Fruit fly (Drosophila melanogaster) whole organism, embryonic: Measurements from ENCODE around the gene CSN5.

Source experiments
- CG11398 ChIP-seq: fragments of 200-800 bp; sonication (Bioruptor generic); optimal IDR thresholded peaks from 2 replicates; lab custom pipeline; 2016; ENCODE audit warnings: missing biosample characterization, missing genetic modification characterization
- CG11504 ChIP-seq: fragments of 200-800 bp; sonication (Bioruptor generic); optimal IDR thresholded peaks from 3 replicates; lab custom pipeline; 2019; ENCODE audit warnings: missing biosample characterization, mild to moderate bottlenecking, missing genetic modification characterization, moderate library complexity
- CG12744 ChIP-seq: fragments of 200-800 bp; sonication (Bioruptor generic); optimal IDR thresholded peaks from 2 replicates; lab custom pipeline; 2016; ENCODE audit warnings: missing biosample characterization, missing genetic modification characterization
- CG14050 ChIP-seq: fragments of 200-800 bp; sonication (Bioruptor generic); IDR thresholded peaks from 3 replicates; pipeline ENCODE4 v1.3.6; 2022; ENCODE audit warnings: missing biosample characterization, missing genetic modification characterization
- CG15011 ChIP-seq: fragments of 200-800 bp; sonication (Bioruptor generic); optimal IDR thresholded peaks from 3 replicates; lab custom pipeline; 2018; ENCODE audit warnings: missing biosample characterization, mild to moderate bottlenecking, missing genetic modification characterization
- CG1529 ChIP-seq: fragments of 200-800 bp; sonication (Bioruptor generic); optimal IDR thresholded peaks from 3 replicates; lab custom pipeline; 2018; ENCODE audit warnings: missing biosample characterization, missing genetic modification characterization
- CG17361 ChIP-seq: fragments of 200-800 bp; sonication (Bioruptor generic); IDR thresholded peaks from 3 replicates; pipeline ENCODE4 v1.3.6; 2022; ENCODE audit warnings: missing biosample characterization, missing genetic modification characterization
- CG17829 ChIP-seq: fragments of 200-800 bp; optimal IDR thresholded peaks from 2 replicates; lab custom pipeline; 2019; ENCODE audit warnings: missing biosample characterization, mild to moderate bottlenecking, missing genetic modification characterization, moderate library complexity
- CG18599 ChIP-seq: fragments of 200-800 bp; sonication (Bioruptor generic); optimal IDR thresholded peaks from 3 replicates; lab custom pipeline; 2017; ENCODE audit warnings: missing biosample characterization, missing genetic modification characterization, mild to moderate bottlenecking, moderate library complexity, missing genetic modification reagents
- CG2116 ChIP-seq: fragments of 200-800 bp; sonication (Bioruptor generic); optimal IDR thresholded peaks from 3 replicates; lab custom pipeline; 2018; ENCODE audit warnings: missing biosample characterization, mild to moderate bottlenecking, missing genetic modification characterization
- CG2120 ChIP-seq: fragments of 200-800 bp; sonication (Bioruptor generic); optimal IDR thresholded peaks from 3 replicates; lab custom pipeline; 2016; ENCODE audit warnings: missing biosample characterization, missing genetic modification characterization
- CG2129 ChIP-seq: fragments of 200-800 bp; sonication (Bioruptor generic); IDR thresholded peaks from 2 replicates; pipeline ENCODE4 v1.3.6; 2022; ENCODE audit warnings: missing biosample characterization, missing genetic modification characterization; ENCODE audit not compliant: partially characterized antibody
- CG2712 ChIP-seq: fragments of 200-800 bp; optimal IDR thresholded peaks from 3 replicates; lab custom pipeline; 2019; ENCODE audit warnings: missing biosample characterization, mild to moderate bottlenecking, missing genetic modification characterization, moderate library complexity
- CG33213 ChIP-seq: fragments of 200-800 bp; sonication (Bioruptor generic); optimal IDR thresholded peaks from 3 replicates; lab custom pipeline; 2016; ENCODE audit warnings: missing biosample characterization, missing genetic modification characterization
- CG6272 ChIP-seq: fragments of 200-800 bp; sonication (Bioruptor generic); IDR thresholded peaks from 2 replicates; pipeline ENCODE4 v1.3.6; 2022; ENCODE audit warnings: missing biosample characterization, missing genetic modification characterization
- CG6791 ChIP-seq: fragments of 200-800 bp; sonication (Bioruptor generic); IDR thresholded peaks from 3 replicates; pipeline ENCODE4 v1.3.6; 2022; ENCODE audit warnings: missing biosample characterization, missing genetic modification characterization; ENCODE audit not compliant: partially characterized antibody
- CG7786 ChIP-seq: fragments of 200-800 bp; sonication (Bioruptor generic); optimal IDR thresholded peaks from 2 replicates; lab custom pipeline; 2016; ENCODE audit warnings: missing biosample characterization, missing genetic modification characterization
- CG9727 ChIP-seq: fragments of 200-800 bp; sonication (Bioruptor generic); optimal IDR thresholded peaks from 3 replicates; lab custom pipeline; 2017; ENCODE audit warnings: missing biosample characterization, mild to moderate bottlenecking, missing genetic modification characterization
- CrebB ChIP-seq: fragments of 200-800 bp; sonication (Bioruptor generic); optimal IDR thresholded peaks from 3 replicates; lab custom pipeline; 2018; ENCODE audit warnings: missing biosample characterization, mild to moderate bottlenecking, missing genetic modification characterization
- D19A ChIP-seq: fragments of 200-800 bp; optimal IDR thresholded peaks from 3 replicates; lab custom pipeline; 2019; ENCODE audit warnings: missing biosample characterization, mild to moderate bottlenecking, missing genetic modification characterization, moderate library complexity
- D19B ChIP-seq: fragments of 200-800 bp; sonication (Bioruptor generic); optimal IDR thresholded peaks from 2 replicates; lab custom pipeline; 2017; ENCODE audit warnings: missing biosample characterization, mild to moderate bottlenecking, missing genetic modification characterization
- Dll ChIP-seq: fragments of 200-800 bp; sonication (Bioruptor generic); IDR thresholded peaks from 4 replicates; pipeline ENCODE4 v1.3.6; 2022; ENCODE audit warnings: missing biosample characterization, missing genetic modification characterization; ENCODE audit not compliant: partially characterized antibody
- Dp ChIP-seq: fragments of 200-800 bp; sonication (Bioruptor generic); optimal IDR thresholded peaks from 2 replicates; lab custom pipeline; 2018; ENCODE audit warnings: missing biosample characterization, mild to moderate bottlenecking, missing genetic modification characterization, moderate library complexity
- E2f1 ChIP-seq: fragments of 200-800 bp; sonication (Bioruptor generic); IDR thresholded peaks from 2 replicates; pipeline ENCODE4 v1.3.6; 2022; ENCODE audit warnings: missing biosample characterization, missing genetic modification characterization
- Ets97D ChIP-seq: fragments of 200-800 bp; sonication (Bioruptor generic); optimal IDR thresholded peaks from 3 replicates; lab custom pipeline; 2016; ENCODE audit warnings: missing biosample characterization, missing genetic modification characterization
- NK7.1 ChIP-seq: fragments of 200-800 bp; sonication (Bioruptor generic); optimal IDR thresholded peaks from 3 replicates; lab custom pipeline; 2016; ENCODE audit warnings: missing biosample characterization, missing genetic modification characterization
- Sin3A ChIP-seq: fragments of >200 bp; optimal IDR thresholded peaks from 2 replicates; lab custom pipeline; 2018
- Sry-δ ChIP-seq: fragments of 200-800 bp; sonication (Bioruptor generic); optimal IDR thresholded peaks from 2 replicates; lab custom pipeline; 2016; ENCODE audit warnings: missing biosample characterization, missing genetic modification characterization
- Stat92E ChIP-seq, 3 experiments: fragments of >200 bp in 2 of 3; fragments of 200-800 bp in 1 of 3; sonication (Bioruptor generic) in 1 of 3; optimal IDR thresholded peaks; 2 replicates each; lab custom pipeline; 2017 to 2019; ENCODE audit warnings: missing biosample characterization in 3 of 3, missing genetic modification characterization in 3 of 3, mild to moderate bottlenecking in 1 of 3, moderate library complexity in 1 of 3
- abd-A ChIP-seq: fragments of 200-800 bp; sonication (Bioruptor generic); optimal IDR thresholded peaks from 3 replicates; lab custom pipeline; 2019; ENCODE audit warnings: missing biosample characterization, mild to moderate bottlenecking, missing genetic modification characterization, moderate library complexity
- ash1 ChIP-seq: fragments of 200-800 bp; sonication (Bioruptor generic); optimal IDR thresholded peaks from 2 replicates; lab custom pipeline; 2018; ENCODE audit warnings: missing biosample characterization, mild to moderate bottlenecking, missing genetic modification characterization
- bcd ChIP-seq: fragments of 200-800 bp; sonication (Bioruptor generic); optimal IDR thresholded peaks from 2 replicates; lab custom pipeline; 2017; ENCODE audit warnings: missing biosample characterization, mild to moderate bottlenecking, missing genetic modification characterization
- bowl ChIP-seq: fragments of 200-800 bp; sonication (Bioruptor generic); IDR thresholded peaks from 2 replicates; pipeline ENCODE4 v1.3.6; 2022; ENCODE audit warnings: missing biosample characterization, missing genetic modification characterization
- chinmo ChIP-seq: fragments of 200-800 bp; sonication (Bioruptor generic); IDR thresholded peaks from 4 replicates; pipeline ENCODE4 v1.3.6; 2022; ENCODE audit warnings: missing biosample characterization, missing genetic modification characterization; ENCODE audit not compliant: partially characterized antibody
- crc ChIP-seq: fragments of 200-800 bp; sonication (Bioruptor generic); optimal IDR thresholded peaks from 2 replicates; lab custom pipeline; 2016; ENCODE audit warnings: missing biosample characterization, missing genetic modification characterization
- croc ChIP-seq: fragments of 200-800 bp; sonication (Bioruptor generic); conservative IDR thresholded peaks from 3 replicates; pipeline ENCODE4 v1.3.6; 2022; ENCODE audit warnings: missing biosample characterization, missing genetic modification characterization
- dm ChIP-seq: fragments of 200-800 bp; sonication (Bioruptor generic); optimal IDR thresholded peaks from 3 replicates; lab custom pipeline; 2016; ENCODE audit warnings: missing biosample characterization, missing genetic modification characterization
- gsb-n ChIP-seq: fragments of 200-800 bp; sonication (Bioruptor generic); optimal IDR thresholded peaks from 3 replicates; lab custom pipeline; 2018; ENCODE audit warnings: missing biosample characterization, mild to moderate bottlenecking, missing genetic modification characterization
- luna ChIP-seq: fragments of 200-800 bp; sonication (Bioruptor generic); optimal IDR thresholded peaks from 2 replicates; lab custom pipeline; 2016; ENCODE audit warnings: missing biosample characterization, missing genetic modification characterization
- nmo ChIP-seq: fragments of 200-800 bp; sonication (Bioruptor generic); optimal IDR thresholded peaks from 2 replicates; lab custom pipeline; 2018; ENCODE audit warnings: missing biosample characterization, mild to moderate bottlenecking, missing genetic modification characterization, moderate library complexity
- phol ChIP-seq: fragments of 200-800 bp; sonication (Bioruptor generic); optimal IDR thresholded peaks from 3 replicates; lab custom pipeline; 2018; ENCODE audit warnings: missing biosample characterization, mild to moderate bottlenecking, missing genetic modification characterization, moderate library complexity
- pita ChIP-seq: fragments of 200-800 bp; sonication (Bioruptor generic); optimal IDR thresholded peaks from 2 replicates; lab custom pipeline; 2017; ENCODE audit warnings: missing biosample characterization, mild to moderate bottlenecking, missing genetic modification characterization
- pnt ChIP-seq: fragments of 200-800 bp; sonication (Bioruptor generic); optimal IDR thresholded peaks from 3 replicates; lab custom pipeline; 2016; ENCODE audit warnings: missing biosample characterization, missing genetic modification characterization
- run ChIP-seq: fragments of 200-800 bp; sonication (Bioruptor generic); optimal IDR thresholded peaks from 3 replicates; lab custom pipeline; 2018; ENCODE audit warnings: missing biosample characterization, mild to moderate bottlenecking, missing genetic modification characterization
- salm ChIP-seq: fragments of 200-800 bp; sonication (Bioruptor generic); optimal IDR thresholded peaks from 2 replicates; lab custom pipeline; 2018; ENCODE audit warnings: missing biosample characterization, mild to moderate bottlenecking, missing genetic modification characterization
- tin ChIP-seq: fragments of 200-800 bp; sonication (Bioruptor generic); optimal IDR thresholded peaks from 3 replicates; lab custom pipeline; 2016; ENCODE audit warnings: missing biosample characterization, missing genetic modification characterization
- trem ChIP-seq: fragments of 200-800 bp; optimal IDR thresholded peaks from 3 replicates; lab custom pipeline; 2019; ENCODE audit warnings: missing biosample characterization, mild to moderate bottlenecking, missing genetic modification characterization, moderate library complexity
- unc-4 ChIP-seq: fragments of 200-800 bp; sonication (Bioruptor generic); IDR thresholded peaks from 2 replicates; pipeline ENCODE4 v1.3.6; 2022; ENCODE audit warnings: missing biosample characterization, missing genetic modification characterization; ENCODE audit not compliant: partially characterized antibody
- vvl ChIP-seq: fragments of 200-800 bp; sonication (Bioruptor generic); IDR thresholded peaks from 2 replicates; pipeline ENCODE4 v1.3.6; 2022; ENCODE audit warnings: missing biosample characterization, missing genetic modification characterization
- wor ChIP-seq: fragments of 200-800 bp; sonication (Bioruptor generic); IDR thresholded peaks from 2 replicates; pipeline ENCODE4 v1.3.6; 2022; ENCODE audit warnings: missing biosample characterization, missing genetic modification characterization
- zen2 ChIP-seq: fragments of 200-800 bp; sonication (Bioruptor generic); IDR thresholded peaks from 3 replicates; pipeline ENCODE4 v1.3.6; 2022; ENCODE audit warnings: missing biosample characterization, missing genetic modification characterization; ENCODE audit not compliant: partially characterized antibody

Gene CSN5

DNA sequence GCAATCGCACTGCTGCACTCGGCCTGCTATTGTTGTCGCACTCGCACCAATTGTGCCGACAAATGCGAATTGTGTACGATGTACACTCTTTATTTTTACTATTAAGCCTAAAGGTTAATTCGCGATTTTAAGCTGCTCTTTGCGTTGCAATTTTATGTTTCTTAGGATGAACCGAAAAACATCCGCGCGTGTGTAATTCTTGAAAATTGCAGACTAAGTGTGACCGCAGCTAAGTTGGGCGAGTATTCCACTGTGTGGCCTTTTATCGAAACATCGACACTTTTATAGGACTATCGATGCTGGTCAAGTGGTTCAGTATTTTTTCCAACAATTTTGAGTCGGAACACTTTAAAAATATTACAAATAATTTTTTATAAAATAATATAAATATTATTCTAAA, 16.3 kb upstream of the CSN5 start, which contains the start of gene Pak3 (continued):
- TF ChIP-seq CG33213 (GFP tag; lab: Kevin White, UChicago) (no peak), Sin3A (lab: Kevin White, UChicago) (peak; percentile 10), CG6272 (no peak), Stat92E (GFP tag; optimal IDR thresholded peaks at IDR 0.05; lab: Kevin White, UChicago) (peak in 1 of 3 experiments; percentile 7), CG9727 (no peak), Dp (peak; percentile 63), run (tag; lab: Kevin White, UChicago) (no peak), CG2120 (GFP tag; lab: Kevin White, UChicago) (no peak), CG17829 (tag; lab: Kevin White, UChicago) (peak; percentile 53), CG1529 (GFP tag; lab: Kevin White, UChicago) (no peak), CrebB (tag; lab: Kevin White, UChicago) (no peak), Ets97D (peak; percentile 38), abd-A (tag; lab: Kevin White, UChicago) (no peak), luna (GFP tag; lab: Kevin White, UChicago) (no peak), phol (tag; lab: Kevin White, UChicago) (peak; percentile 4), dm (GFP tag; lab: Kevin White, UChicago) (no peak), bcd (GFP tag; lab: Kevin White, UChicago) (no peak), CG17361 (no peak), salm (tag; lab: Kevin White, UChicago) (peak; percentile 10), D19A (peak; percentile 7), CG11504 (tag; lab: Kevin White, UChicago) (no peak), wor (GFP tag; lab: Robert Waterston, UW) (no peak), E2f1 (GFP tag; lab: Robert Waterston, UW) (no peak), CG15011 (GFP tag; lab: Kevin White, UChicago) (no peak), CG7786 (GFP tag; lab: Kevin White, UChicago) (no peak), unc-4 (GFP tag; lab: Robert Waterston, UW) (peak; percentile 79), D19B (GFP tag; lab: Kevin White, UChicago) (no peak), CG12744 (no peak), nmo (GFP tag; lab: Kevin White, UChicago) (peak; percentile 49), Sry-δ (GFP tag; lab: Kevin White, UChicago) (peak; percentile 37), chinmo (GFP tag; lab: Robert Waterston, UW) (no peak; the same call in 2 of the 4 replicates), NK7.1 (GFP tag; lab: Kevin White, UChicago) (no peak), CG11398 (GFP tag; lab: Kevin White, UChicago) (no peak), trem (tag; lab: Kevin White, UChicago) (peak; percentile 80), bowl (no peak), vvl (GFP tag; lab: Robert Waterston, UW) (peak; percentile 33; the same call in 1 of the 2 replicates), pnt (no peak), pita (GFP tag; lab: Kevin White, UChicago) (no peak), CG2129 (GFP tag; lab: Robert Waterston, UW) (no peak), CG6791 (peak; percentile 77), Dll (GFP tag; lab: Robert Waterston, UW) (peak; percentile 60; the same call in 3 of the 4 replicates), CG2116 (GFP tag; lab: Kevin White, UChicago) (peak; percentile 60), croc (GFP tag; lab: Robert Waterston, UW) (no peak), CG14050 (GFP tag; lab: Robert Waterston, UW) (no peak), ash1 (GFP tag; lab: Kevin White, UChicago) (no peak), tin (GFP tag; lab: Kevin White, UChicago) (no peak), zen2 (GFP tag; lab: Robert Waterston, UW) (peak; percentile 42; the same call in 1 of the 3 replicates), CG2712 (tag; lab: Kevin White, UChicago) (peak; percentile 43), CG18599 (GFP tag; lab: Kevin White, UChicago) (no peak), gsb-n (tag; lab: Kevin White, UChicago) (no peak), crc (no peak)
